Worm (Caenorhabditis elegans) whole organism, midembryonic: ENCODE data around the gene C34F6.11.

Source experiments
- T22C8.4 ChIP-seq: fragments of 200-800 bp; sonication (Bioruptor generic); IDR thresholded peaks from 2 replicates; pipeline ENCODE4 v1.3.6; 2022; ENCODE audit warnings: missing genetic modification characterization, missing compliant biosample characterization
- cog-1 ChIP-seq: sonication (generic microtip); optimal IDR thresholded peaks from 2 replicates; lab custom pipeline; 2016; ENCODE audit warnings: missing genetic modification characterization, missing compliant biosample characterization
- flt-1 ChIP-seq: fragments of 200-800 bp; sonication (Bioruptor generic); IDR thresholded peaks from 2 replicates; pipeline ENCODE4 v1.3.6; 2022; ENCODE audit warnings: missing genetic modification characterization, missing compliant biosample characterization
- klf-2 ChIP-seq: fragments of 200-800 bp; sonication (Bioruptor generic); conservative IDR thresholded peaks from 2 replicates; pipeline ENCODE4 v1.3.6; 2022; ENCODE audit warnings: missing genetic modification reagents, missing genetic modification characterization, missing compliant biosample characterization
- med-1 ChIP-seq: sonication (generic microtip); optimal IDR thresholded peaks from 2 replicates; lab custom pipeline; 2017; ENCODE audit warnings: missing genetic modification characterization, mild to moderate bottlenecking, missing compliant biosample characterization, antibody characterized with exemption, missing genetic modification reagents; ENCODE audit not compliant: insufficient read depth
- ref-1 ChIP-seq: fragments of 200-800 bp; sonication (Bioruptor generic); conservative IDR thresholded peaks from 2 replicates; pipeline ENCODE4 v1.3.6; 2022; ENCODE audit warnings: missing genetic modification reagents, missing genetic modification characterization, missing compliant biosample characterization
- tab-1 ChIP-seq: fragments of 200-800 bp; sonication (Bioruptor generic); IDR thresholded peaks from 2 replicates; pipeline ENCODE4 v1.3.6; 2022; ENCODE audit warnings: missing genetic modification characterization, missing compliant biosample characterization
- ztf-23 ChIP-seq: fragments of 200-800 bp; sonication (Bioruptor generic); IDR thresholded peaks from 2 replicates; pipeline ENCODE4 v1.3.6; 2022; ENCODE audit warnings: missing genetic modification reagents, missing genetic modification characterization, missing compliant biosample characterization
- ztf-29 ChIP-seq: fragments of 200-800 bp; sonication (Bioruptor generic); IDR thresholded peaks from 2 replicates; pipeline ENCODE4 v1.3.6; 2022; ENCODE audit warnings: missing genetic modification reagents, missing genetic modification characterization, missing compliant biosample characterization

Gene C34F6.11

ce11 chrX:11240585-11241115 lies 36.9 kb upstream of the C34F6.11 start, which contains the start of gene C34F6.10:
Gene C34F6.10 (minus strand): TSS chrX:11240635.
- TF ChIP-seq ztf-23 (GFP tag; lab: Robert Waterston, UW) (no peak), cog-1 (tag; lab: Kevin White, UChicago) (no peak), ztf-29 (GFP tag; lab: Robert Waterston, UW) (no peak), ref-1 (no peak)

ce11 chrX:11226595-11226994 lies 22.9 kb upstream of the C34F6.11 start, which contains the start of gene C34F6.12:
Gene C34F6.12 (minus strand): TSS chrX:11226695.
- TF ChIP-seq flt-1, result no peak
- TF ChIP-seq med-1 (GFP tag; lab: Kevin White, UChicago), result no peak
- TF ChIP-seq tab-1, result no peak
- TF ChIP-seq T22C8.4 (GFP tag; lab: Robert Waterston, UW), result no peak
- TF ChIP-seq ztf-23 (GFP tag; lab: Robert Waterston, UW), result no peak
- no peak for TF ChIP-seq ztf-29 (GFP tag; lab: Robert Waterston, UW)
- TF ChIP-seq ref-1, result no peak
- TF ChIP-seq klf-2 (GFP tag; lab: Robert Waterston, UW), result no peak

- TF ChIP-seq med-1 (GFP tag; lab: Kevin White, UChicago) (no peak), klf-2 (GFP tag; lab: Robert Waterston, UW) (no peak), tab-1 (no peak), T22C8.4 (GFP tag; lab: Robert Waterston, UW) (no peak), flt-1 (no peak), cog-1 (tag; lab: Kevin White, UChicago) (no peak), ztf-29 (GFP tag; lab: Robert Waterston, UW) (no peak), ref-1 (no peak), ztf-23 (GFP tag; lab: Robert Waterston, UW) (no peak)
These were observed 19.0 kb upstream of the C34F6.11 start, which contains the start of gene C34F6.9 for ce11 chrX:11222597-11223218. Gene C34F6.9 (minus strand): TSS chrX:11222647.

ce11 chrX:11215420-11216050 lies 11.8 kb upstream of the C34F6.11 start, which contains the start of the genes C34F6.7 and idh-2:
Gene C34F6.7 (minus strand): TSS chrX:11215470.
Gene idh-2 (plus strand): TSS chrX:11216000.
- no peak for TF ChIP-seq med-1 (GFP tag; lab: Kevin White, UChicago)
- TF ChIP-seq flt-1, result no peak
- TF ChIP-seq ref-1, result no peak
- TF ChIP-seq tab-1, result no peak
- TF ChIP-seq ztf-23 (GFP tag; lab: Robert Waterston, UW), result no peak
- TF ChIP-seq klf-2 (GFP tag; lab: Robert Waterston, UW), result no peak
- TF ChIP-seq T22C8.4 (GFP tag; lab: Robert Waterston, UW), result no peak
- TF ChIP-seq cog-1 (tag; lab: Kevin White, UChicago), result no peak
- TF ChIP-seq ztf-29 (GFP tag; lab: Robert Waterston, UW), result no peak

ce11 chrX:11211360-11211759 lies 7.6 kb upstream of the C34F6.11 start:
- TF ChIP-seq T22C8.4 (GFP tag; lab: Robert Waterston, UW), result no peak
- no peak for TF ChIP-seq klf-2 (GFP tag; lab: Robert Waterston, UW)
- no peak for TF ChIP-seq flt-1
- TF ChIP-seq med-1 (GFP tag; lab: Kevin White, UChicago), result no peak
- TF ChIP-seq tab-1, result no peak
- TF ChIP-seq cog-1 (tag; lab: Kevin White, UChicago), result no peak
- no peak for TF ChIP-seq ztf-29 (GFP tag; lab: Robert Waterston, UW)
- no peak for TF ChIP-seq ztf-23 (GFP tag; lab: Robert Waterston, UW)
- TF ChIP-seq ref-1, result no peak

ce11 chrX:11210417-11210816 lies 6.7 kb upstream of the C34F6.11 start:
- TF ChIP-seq ztf-23 (GFP tag; lab: Robert Waterston, UW), result no peak
- 0 out of 2 replicates have a peak, but pooled peaks have one; percentile 50 for TF ChIP-seq tab-1

ce11 chrX:11208788-11209187 lies 5.1 kb upstream of the C34F6.11 start, which contains the start of gene C34F6.5:
Gene C34F6.5 (minus strand): TSS chrX:11208888.
- no peak for TF ChIP-seq tab-1

- TF ChIP-seq flt-1, result peak; percentile 67
- no peak for TF ChIP-seq med-1 (GFP tag; lab: Kevin White, UChicago)
- TF ChIP-seq T22C8.4 (GFP tag; lab: Robert Waterston, UW), result no peak
- TF ChIP-seq cog-1 (tag; lab: Kevin White, UChicago), result peak; percentile 75
- no peak for TF ChIP-seq ztf-29 (GFP tag; lab: Robert Waterston, UW)
- TF ChIP-seq ztf-23 (GFP tag; lab: Robert Waterston, UW), result peak; percentile 52; the same call in 1 of the 2 replicates
These were observed 3.2 kb upstream of the C34F6.11 start, which contains the start of gene hst-2 for ce11 chrX:11206953-11207352. Gene hst-2 (minus strand): TSS chrX:11207155.

ce11 chrX:11201165-11201564 lies 2.6 kb downstream of the C34F6.11 start, which contains the start of gene col-179:
Gene col-179 (plus strand): TSS chrX:11201465.
- no peak for TF ChIP-seq ztf-23 (GFP tag; lab: Robert Waterston, UW)
- no peak for TF ChIP-seq T22C8.4 (GFP tag; lab: Robert Waterston, UW)
- TF ChIP-seq klf-2 (GFP tag; lab: Robert Waterston, UW), result no peak
- no peak for TF ChIP-seq med-1 (GFP tag; lab: Kevin White, UChicago)
- no peak for TF ChIP-seq ref-1
- TF ChIP-seq tab-1, result no peak
- no peak for TF ChIP-seq ztf-29 (GFP tag; lab: Robert Waterston, UW)
- no peak for TF ChIP-seq flt-1
- no peak for TF ChIP-seq cog-1 (tag; lab: Kevin White, UChicago)

- no peak for TF ChIP-seq ztf-23 (GFP tag; lab: Robert Waterston, UW)
- TF ChIP-seq med-1 (GFP tag; lab: Kevin White, UChicago), result no peak
These were observed 4.6 kb downstream of the C34F6.11 start, which contains the start of gene col-178 for ce11 chrX:11199155-11199554. Gene col-178 (plus strand): TSS chrX:11199455.
